Worm (Caenorhabditis elegans): ENCODE data around the gene F59A1.11.

The F59A1.11 gene

DNA sequence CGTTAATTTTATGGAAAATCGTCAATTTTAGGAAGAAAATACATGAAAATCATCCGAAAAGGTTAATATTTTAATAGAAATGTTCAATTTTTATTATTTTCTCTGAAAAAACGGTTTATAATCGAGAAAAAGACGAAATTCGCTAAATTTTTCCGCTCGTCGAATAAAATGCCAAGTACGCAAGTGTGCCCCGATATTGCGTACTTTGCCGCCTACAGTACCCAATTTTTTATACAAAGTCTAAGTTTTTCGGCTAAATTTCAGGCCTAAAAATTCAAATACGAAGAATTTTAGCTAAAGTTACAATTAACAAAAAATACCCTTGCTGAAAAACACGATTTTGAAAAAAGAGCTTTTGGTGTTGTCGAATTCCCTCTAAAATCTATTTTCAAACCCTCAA is 7.0 kb downstream of the F59A1.11 start:
- TF ChIP-seq rcor-1 (GFP tag; IDR thresholded peaks at IDR 0.05), result no peak
- no peak for TF ChIP-seq ceh-40 (GFP tag; IDR thresholded peaks at IDR 0.05)
- peak; percentile 56 for TF ChIP-seq xnd-1 (tag; optimal IDR thresholded peaks at IDR 0.05)
- no peak for TF ChIP-seq F23B12.7 (tag; optimal IDR thresholded peaks at IDR 0.05; ENCODE audit: insufficient read depth)
- TF ChIP-seq lsl-1 (GFP tag; optimal IDR thresholded peaks at IDR 0.05), result peak; percentile 88
- TF ChIP-seq repo-1 (tag; optimal IDR thresholded peaks at IDR 0.05), result no peak
- TF ChIP-seq ceh-91 (GFP tag; IDR thresholded peaks at IDR 0.05), result 0 out of 2 replicates have a peak, but pooled peaks have one; percentile 16
- peak; percentile 48 for TF ChIP-seq D2030.7 (GFP tag; IDR thresholded peaks at IDR 0.05)
- TF ChIP-seq sdz-38 (tag; optimal IDR thresholded peaks at IDR 0.05), result no peak
- no peak for TF ChIP-seq F10E7.11 (tag; optimal IDR thresholded peaks at IDR 0.05)
- no peak for TF ChIP-seq mxl-1 (tag; optimal IDR thresholded peaks at IDR 0.05)
- peak; percentile 63 for TF ChIP-seq madf-6 (GFP tag; IDR thresholded peaks at IDR 0.05)

DNA sequence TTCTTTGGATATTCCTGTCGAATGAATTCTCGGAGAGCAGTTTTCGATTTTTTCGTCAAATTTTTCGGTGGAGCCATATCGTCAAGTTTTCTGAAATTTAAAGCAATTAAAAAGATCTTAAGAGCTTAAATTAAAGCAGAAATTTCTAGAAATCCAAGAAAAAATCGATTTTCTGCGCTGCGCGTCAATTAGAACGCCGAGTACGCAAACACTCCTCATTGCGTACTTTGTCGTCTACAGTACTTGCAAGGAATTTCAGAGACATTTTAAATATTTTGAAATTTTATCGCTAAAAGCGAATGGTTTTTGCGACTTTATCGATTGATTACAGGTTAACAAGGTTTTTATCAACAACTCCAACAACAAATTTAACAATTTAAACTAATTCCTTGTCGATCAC is 10.6 kb downstream of the F59A1.11 start:
- TF ChIP-seq lsl-1 (GFP tag; optimal IDR thresholded peaks at IDR 0.05) (peak; percentile 75), D2030.7 (GFP tag; IDR thresholded peaks at IDR 0.05) (peak; percentile 48; the same call in 1 of the 2 replicates), F23B12.7 (tag; optimal IDR thresholded peaks at IDR 0.05; ENCODE audit: insufficient read depth) (no peak), ceh-91 (GFP tag; IDR thresholded peaks at IDR 0.05) (no peak), F49E8.2 (tag; optimal IDR thresholded peaks at IDR 0.05; ENCODE audit: insufficient read depth) (peak; percentile 2), hsf-1 (GFP tag; IDR thresholded peaks at IDR 0.05) (0 out of 2 replicates have a peak, but pooled peaks have one; percentile 25), T07F8.4 (tag; optimal IDR thresholded peaks at IDR 0.05) (no peak), mes-4 (tag; optimal IDR thresholded peaks at IDR 0.05) (no peak), madf-6 (GFP tag; IDR thresholded peaks at IDR 0.05) (peak; percentile 64), Y79H2A.3 (GFP tag; conservative IDR thresholded peaks at IDR 0.05) (no peak), lin-35 (GFP tag; optimal IDR thresholded peaks at IDR 0.05) (no peak), madf-3 (GFP tag; IDR thresholded peaks at IDR 0.05) (no peak), nhr-80 (tag; optimal IDR thresholded peaks at IDR 0.05) (no peak), ztf-3 (GFP tag; optimal IDR thresholded peaks at IDR 0.05) (no peak), ztf-18 (tag; optimal IDR thresholded peaks at IDR 0.05) (no peak)

ce11 chrV:17650427-17650826 is 15.4 kb downstream of the F59A1.11 start, which contains the start of gene fbxa-192:
Gene fbxa-192 (minus strand): TSS chrV:17650527.
- no peak for TF ChIP-seq atf-7 (tag; optimal IDR thresholded peaks at IDR 0.05)
- no peak for TF ChIP-seq madf-10 (tag; optimal IDR thresholded peaks at IDR 0.05)
- TF ChIP-seq F57C9.4 (tag; optimal IDR thresholded peaks at IDR 0.05), result no peak
- TF ChIP-seq F39B2.1 (GFP tag; IDR thresholded peaks at IDR 0.05), result no peak
- no peak for TF ChIP-seq nhr-27 (tag; optimal IDR thresholded peaks at IDR 0.05)
- TF ChIP-seq egl-18 (GFP tag; IDR thresholded peaks at IDR 0.05), result no peak
- no peak for TF ChIP-seq nfya-2 (GFP tag; IDR thresholded peaks at IDR 0.05)
- no peak for TF ChIP-seq mel-28 (tag; optimal IDR thresholded peaks at IDR 0.05; ENCODE audit: borderline replicate concordance)
- TF ChIP-seq Y95B8A.8 (GFP tag; IDR thresholded peaks at IDR 0.05), result no peak
- no peak for TF ChIP-seq lir-1 (GFP tag; conservative IDR thresholded peaks at IDR 0.05)
- no peak for TF ChIP-seq unc-130 (GFP tag; optimal IDR thresholded peaks at IDR 0.05)
- TF ChIP-seq ekl-4 (GFP tag; IDR thresholded peaks at IDR 0.05), result no peak
- no peak for TF ChIP-seq egrh-3 (GFP tag; IDR thresholded peaks at IDR 0.05)
- TF ChIP-seq lin-26 (GFP tag; IDR thresholded peaks at IDR 0.05), result no peak
- TF ChIP-seq pha-4 (tag; optimal IDR thresholded peaks at IDR 0.05), result no peak
- TF ChIP-seq gei-17 (GFP tag; optimal IDR thresholded peaks at IDR 0.05), result no peak
- TF ChIP-seq hsf-1 (GFP tag; IDR thresholded peaks at IDR 0.05), result no peak
